Worm (Caenorhabditis elegans) whole organism, early embryonic: ENCODE measurements around the gene abhd-3.1.

ENCODE experiments used
- B0310.2 ChIP-seq: sonication (generic microtip); optimal IDR thresholded peaks from 2 replicates; lab custom pipeline; 2016; ENCODE audit warnings: mild to moderate bottlenecking, missing genetic modification characterization, missing compliant biosample characterization
- ama-1 ChIP-seq: fragments of 150-350 bp; optimal IDR thresholded peaks from 2 replicates; lab custom pipeline; 2014
- hmbx-1 ChIP-seq: sonication (generic microtip); optimal IDR thresholded peaks from 2 replicates; lab custom pipeline; 2016; ENCODE audit warnings: mild to moderate bottlenecking, missing genetic modification characterization, missing compliant biosample characterization
- pes-1 ChIP-seq: fragments of 200-800 bp; sonication (Bioruptor generic); IDR thresholded peaks from 2 replicates; pipeline ENCODE4 v1.3.6; 2022; ENCODE audit warnings: missing genetic modification reagents, missing genetic modification characterization, missing compliant biosample characterization
- tbx-11 ChIP-seq: fragments of 200-800 bp; sonication (Bioruptor generic); IDR thresholded peaks from 2 replicates; pipeline ENCODE4 v1.3.6; 2022; ENCODE audit warnings: missing genetic modification characterization, missing compliant biosample characterization

DNA sequence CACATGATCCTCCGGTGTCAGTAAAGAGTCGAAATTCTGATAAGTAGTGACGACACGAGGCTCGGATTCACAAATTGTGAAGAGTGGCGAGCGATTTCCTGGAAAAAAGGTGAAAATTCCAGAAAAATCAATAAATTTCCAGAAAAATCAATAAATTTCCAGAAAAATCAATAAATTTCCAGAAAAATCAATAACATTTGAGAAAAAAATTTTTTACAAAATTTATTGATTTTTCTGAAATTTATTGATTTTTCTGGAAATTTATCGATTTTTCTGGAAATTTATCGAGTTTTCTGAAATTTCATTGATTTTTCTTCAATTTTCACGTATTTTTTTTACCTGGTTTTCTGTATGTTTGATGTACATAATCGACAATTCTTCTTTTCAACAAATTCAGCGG, 49.3 kb upstream of the abhd-3.1 start:
- TF ChIP-seq tbx-11 (GFP tag; lab: Robert Waterston, UW) (no peak), hmbx-1 (no peak), ama-1 (lab: Kevin White, UChicago) (no peak), B0310.2 (tag; lab: Kevin White, UChicago) (no peak), pes-1 (no peak)
